Fruit fly (Drosophila melanogaster) whole organism: Measurements from ENCODE around the gene CG6885.

Experiments used
- CG8478 ChIP-seq: fragments of >200 bp; optimal IDR thresholded peaks from 2 replicates; lab custom pipeline; 2018; ENCODE audit warnings: inconsistent platforms
- pan ChIP-seq: fragments of >200 bp; optimal IDR thresholded peaks from 2 replicates; lab custom pipeline; 2017
- usp ChIP-seq: fragments of >200 bp; optimal IDR thresholded peaks from 2 replicates; lab custom pipeline; 2017; ENCODE audit warnings: missing biosample characterization, missing genetic modification characterization, mixed read lengths

DNA sequence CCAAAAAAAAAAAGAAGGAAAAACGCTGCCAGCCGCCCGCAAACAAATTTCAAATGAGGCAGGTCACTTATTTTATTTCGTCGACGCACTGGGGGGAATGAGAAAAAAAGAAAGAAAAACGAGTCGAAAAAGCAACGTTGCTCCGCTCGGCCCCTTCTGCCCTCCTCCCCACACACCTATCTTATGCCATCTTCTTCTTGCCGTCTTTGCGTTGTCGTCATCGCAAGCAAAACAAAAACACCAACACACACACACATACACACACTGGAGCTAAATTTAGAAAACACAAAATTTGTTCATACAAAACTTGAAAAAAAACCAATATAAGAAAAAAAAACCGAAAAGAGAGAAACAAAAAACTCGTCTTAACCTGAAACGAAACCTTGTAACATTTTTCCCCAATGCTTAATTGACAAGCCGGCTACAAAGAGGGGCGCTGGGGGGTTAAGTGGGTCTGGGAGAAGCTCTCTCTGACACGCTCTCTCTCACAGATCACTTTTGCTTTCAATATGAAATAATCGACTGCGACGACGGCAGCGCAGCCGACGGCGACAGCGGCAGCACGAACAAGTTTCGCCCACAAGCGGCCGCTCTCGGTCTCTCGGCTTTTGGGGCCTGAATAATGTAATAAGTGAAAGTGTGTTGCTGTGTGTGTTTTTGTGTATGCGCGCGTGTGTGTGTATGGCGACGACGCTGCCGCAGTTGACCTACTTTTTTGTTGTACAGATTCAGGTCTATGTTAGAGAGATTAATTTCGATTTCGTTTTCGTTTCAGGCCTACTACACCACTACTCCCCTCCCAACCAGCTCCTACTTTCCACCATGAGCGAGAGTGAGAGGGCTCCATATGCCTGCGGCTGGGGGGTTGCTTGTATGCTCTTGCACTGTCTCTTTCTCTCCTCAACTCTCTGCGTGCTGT lies 27.1 kb downstream of the CG6885 start:
- TF ChIP-seq CG8478 (lab: Kevin White, UChicago), result no peak
- TF ChIP-seq pan (lab: Kevin White, UChicago), result no peak
- TF ChIP-seq usp (GFP tag; lab: Kevin White, UChicago), result no peak
